Fruit fly (Drosophila melanogaster) whole organism, wandering third instar larva: Measurements from ENCODE around the gene spen.

Experiments
- CG9705 ChIP-seq: fragments of 200-800 bp; sonication (Bioruptor generic); optimal IDR thresholded peaks from 2 replicates; lab custom pipeline; 2018; ENCODE audit warnings: missing biosample characterization, mild to moderate bottlenecking, missing genetic modification characterization
- Dfd ChIP-seq: fragments of >200 bp; optimal IDR thresholded peaks from 2 replicates; lab custom pipeline; 2017; ENCODE audit warnings: missing biosample characterization, missing genetic modification characterization
- Dif ChIP-seq: fragments of 200-275, 200-300 bp; sonication (Bioruptor generic); optimal IDR thresholded peaks from 2 replicates; lab custom pipeline; 2018; ENCODE audit warnings: missing biosample characterization, missing genetic modification characterization; ENCODE audit not compliant: partially characterized antibody
- Sp1 ChIP-seq: fragments of 200-800 bp; sonication (Bioruptor generic); optimal IDR thresholded peaks from 3 replicates; lab custom pipeline; 2019; ENCODE audit warnings: missing biosample characterization, mild to moderate bottlenecking, missing genetic modification characterization, moderate library complexity
- brk ChIP-seq: fragments of 200-800 bp; sonication (Bioruptor generic); optimal IDR thresholded peaks from 2 replicates; lab custom pipeline; 2016; ENCODE audit warnings: missing biosample characterization, mild to moderate bottlenecking, missing genetic modification characterization
- fru ChIP-seq: fragments of 200-800 bp; sonication (Bioruptor generic); optimal IDR thresholded peaks from 3 replicates; lab custom pipeline; 2016; ENCODE audit warnings: missing biosample characterization, mild to moderate bottlenecking, missing genetic modification characterization
- h ChIP-seq: fragments of 200-800 bp; sonication (Bioruptor generic); optimal IDR thresholded peaks from 3 replicates; lab custom pipeline; 2016; ENCODE audit warnings: missing biosample characterization, mild to moderate bottlenecking, missing genetic modification characterization
- psq ChIP-seq: fragments of 200-800 bp; sonication (Bioruptor generic); optimal IDR thresholded peaks from 3 replicates; lab custom pipeline; 2017; ENCODE audit warnings: missing biosample characterization, mild to moderate bottlenecking, missing genetic modification characterization, moderate library complexity
- rgr ChIP-seq: fragments of 200-800 bp; sonication (Bioruptor generic); optimal IDR thresholded peaks from 3 replicates; lab custom pipeline; 2016; ENCODE audit warnings: missing biosample characterization, mild to moderate bottlenecking, missing genetic modification characterization
- usp ChIP-seq: fragments of >200 bp; optimal IDR thresholded peaks from 2 replicates; lab custom pipeline; 2017; ENCODE audit warnings: missing biosample characterization, missing genetic modification characterization

- TF ChIP-seq CG9705 (no peak), Sp1 (GFP tag; lab: Kevin White, UChicago) (no peak), psq (GFP tag; lab: Kevin White, UChicago) (no peak), h (no peak), Dfd (GFP tag; lab: Kevin White, UChicago) (no peak), brk (GFP tag; lab: Kevin White, UChicago) (no peak), usp (GFP tag; lab: Kevin White, UChicago) (no peak), Dif (no peak), fru (no peak), rgr (no peak)
Observed at dm6 chr2L:206556-206955, 47.7 kb downstream of the spen start.
